Fruit fly (Drosophila melanogaster) whole organism, embryonic: Measurements from ENCODE around the gene CG7912.

Source experiments
- Bteb2 ChIP-seq: fragments of 200-800 bp; sonication (Bioruptor generic); optimal IDR thresholded peaks from 2 replicates; lab custom pipeline; 2016; ENCODE audit warnings: missing biosample characterization, missing genetic modification characterization
- CG10267 ChIP-seq: fragments of 200-800 bp; sonication (Bioruptor generic); optimal IDR thresholded peaks from 2 replicates; lab custom pipeline; 2018; ENCODE audit warnings: missing biosample characterization, mild to moderate bottlenecking, missing genetic modification characterization, moderate library complexity
- CG10431 ChIP-seq: fragments of 200-800 bp; sonication (Bioruptor generic); optimal IDR thresholded peaks from 3 replicates; lab custom pipeline; 2018; ENCODE audit warnings: missing biosample characterization, mild to moderate bottlenecking, missing genetic modification characterization
- CG10979 ChIP-seq: fragments of 200-800 bp; sonication (Bioruptor generic); optimal IDR thresholded peaks from 2 replicates; lab custom pipeline; 2018; ENCODE audit warnings: missing biosample characterization, mild to moderate bottlenecking, missing genetic modification characterization, moderate library complexity
- CG11504 ChIP-seq: fragments of 200-800 bp; sonication (Bioruptor generic); optimal IDR thresholded peaks from 3 replicates; lab custom pipeline; 2019; ENCODE audit warnings: missing biosample characterization, mild to moderate bottlenecking, missing genetic modification characterization, moderate library complexity
- CG12104 ChIP-seq: fragments of 200-800 bp; sonication (Bioruptor generic); optimal IDR thresholded peaks from 3 replicates; lab custom pipeline; 2016; ENCODE audit warnings: missing biosample characterization, missing genetic modification characterization
- CG12155 ChIP-seq: fragments of 200-800 bp; sonication (Bioruptor generic); optimal IDR thresholded peaks from 3 replicates; lab custom pipeline; 2016; ENCODE audit warnings: missing biosample characterization, missing genetic modification characterization
- CG12219 ChIP-seq: fragments of 200-800 bp; sonication (Bioruptor generic); optimal IDR thresholded peaks from 3 replicates; lab custom pipeline; 2018; ENCODE audit warnings: missing biosample characterization, mild to moderate bottlenecking, missing genetic modification characterization
- CG13123 ChIP-seq: fragments of 200-800 bp; sonication (Bioruptor generic); optimal IDR thresholded peaks from 2 replicates; lab custom pipeline; 2016; ENCODE audit warnings: missing biosample characterization, missing genetic modification characterization
- CG1529 ChIP-seq: fragments of 200-800 bp; sonication (Bioruptor generic); optimal IDR thresholded peaks from 3 replicates; lab custom pipeline; 2018; ENCODE audit warnings: missing biosample characterization, missing genetic modification characterization
- CG15479 ChIP-seq: fragments of 200-800 bp; sonication (Bioruptor generic); optimal IDR thresholded peaks from 3 replicates; lab custom pipeline; 2019; ENCODE audit warnings: missing biosample characterization, mild to moderate bottlenecking, missing genetic modification characterization, moderate library complexity
- CG16863 ChIP-seq: fragments of 200-800 bp; sonication (Bioruptor generic); optimal IDR thresholded peaks from 3 replicates; lab custom pipeline; 2016; ENCODE audit warnings: missing biosample characterization, missing genetic modification characterization
- CG17912 ChIP-seq: fragments of 200-800 bp; sonication (Bioruptor generic); optimal IDR thresholded peaks from 2 replicates; lab custom pipeline; 2018; ENCODE audit warnings: missing biosample characterization, mild to moderate bottlenecking, missing genetic modification characterization
- CG2120 ChIP-seq: fragments of 200-800 bp; sonication (Bioruptor generic); optimal IDR thresholded peaks from 3 replicates; lab custom pipeline; 2016; ENCODE audit warnings: missing biosample characterization, missing genetic modification characterization
- CG32772 ChIP-seq: fragments of 200-800 bp; sonication (Bioruptor generic); IDR thresholded peaks from 2 replicates; pipeline ENCODE4 v1.3.6; 2022; ENCODE audit warnings: missing biosample characterization, missing genetic modification characterization
- CG34376 ChIP-seq: fragments of 200-800 bp; sonication (Bioruptor generic); optimal IDR thresholded peaks from 2 replicates; lab custom pipeline; 2018; ENCODE audit warnings: missing biosample characterization, mild to moderate bottlenecking, missing genetic modification characterization
- CG3847 ChIP-seq: fragments of 200-800 bp; sonication (Bioruptor generic); IDR thresholded peaks from 2 replicates; pipeline ENCODE4 v1.3.6; 2022; ENCODE audit warnings: missing biosample characterization, missing genetic modification characterization
- CG4730 ChIP-seq: fragments of 200-800 bp; sonication (Bioruptor generic); IDR thresholded peaks from 2 replicates; pipeline ENCODE4 v1.3.6; 2022; ENCODE audit warnings: missing biosample characterization, missing genetic modification characterization
- CG5953 ChIP-seq: fragments of 200-800 bp; sonication (Bioruptor generic); IDR thresholded peaks from 2 replicates; pipeline ENCODE4 v1.3.6; 2022; ENCODE audit warnings: missing biosample characterization, missing genetic modification characterization
- CG8944 ChIP-seq: fragments of 200-800 bp; sonication (Bioruptor generic); optimal IDR thresholded peaks from 3 replicates; lab custom pipeline; 2016; ENCODE audit warnings: missing biosample characterization, missing genetic modification characterization
- CG9437 ChIP-seq: fragments of 200-800 bp; sonication (Bioruptor generic); optimal IDR thresholded peaks from 2 replicates; lab custom pipeline; 2018; ENCODE audit warnings: missing biosample characterization, mild to moderate bottlenecking, missing genetic modification characterization
- CTCF ChIP-seq: fragments of 200-800 bp; sonication (Bioruptor generic); optimal IDR thresholded peaks from 2 replicates; lab custom pipeline; 2017; ENCODE audit warnings: missing biosample characterization, mild to moderate bottlenecking, missing genetic modification characterization, moderate library complexity
- Camta ChIP-seq: fragments of 200-800 bp; sonication (Bioruptor generic); optimal IDR thresholded peaks from 2 replicates; lab custom pipeline; 2016; ENCODE audit warnings: missing biosample characterization, missing genetic modification characterization
- Dad ChIP-seq: fragments of 200-800 bp; sonication (Bioruptor generic); optimal IDR thresholded peaks from 3 replicates; lab custom pipeline; 2016; ENCODE audit warnings: missing biosample characterization, missing genetic modification characterization
- Fer2 ChIP-seq: fragments of 200-800 bp; sonication (Bioruptor generic); optimal IDR thresholded peaks from 2 replicates; lab custom pipeline; 2018; ENCODE audit warnings: missing biosample characterization, mild to moderate bottlenecking, missing genetic modification characterization, moderate library complexity
- Gsc ChIP-seq: fragments of 200-800 bp; sonication (Bioruptor generic); IDR thresholded peaks from 2 replicates; pipeline ENCODE4 v1.3.6; 2022; ENCODE audit warnings: missing biosample characterization, missing genetic modification characterization
- Gug ChIP-seq: fragments of 200-800 bp; sonication (Bioruptor generic); IDR thresholded peaks from 4 replicates; pipeline ENCODE4 v1.3.6; 2022; ENCODE audit warnings: missing biosample characterization, missing genetic modification characterization
- HmgD ChIP-seq: fragments of 200-800 bp; sonication (Bioruptor generic); optimal IDR thresholded peaks from 3 replicates; lab custom pipeline; 2016; ENCODE audit warnings: missing biosample characterization, missing genetic modification characterization
- Lim3 ChIP-seq: fragments of 200-800 bp; sonication (Bioruptor generic); IDR thresholded peaks from 2 replicates; pipeline ENCODE4 v1.3.6; 2022; ENCODE audit warnings: missing biosample characterization, missing genetic modification characterization
- Pdp1 ChIP-seq, 2 experiments: fragments of 200-800 bp; sonication (Bioruptor generic); optimal IDR thresholded peaks; 3 replicates each; lab custom pipeline; 2016; ENCODE audit warnings: missing biosample characterization in 2 of 2, missing genetic modification characterization in 2 of 2, mild to moderate bottlenecking in 1 of 2, moderate library complexity in 1 of 2
- abd-A ChIP-seq: fragments of 200-800 bp; sonication (Bioruptor generic); optimal IDR thresholded peaks from 3 replicates; lab custom pipeline; 2019; ENCODE audit warnings: missing biosample characterization, mild to moderate bottlenecking, missing genetic modification characterization, moderate library complexity
- aop ChIP-seq: fragments of 200-800 bp; sonication (Bioruptor generic); IDR thresholded peaks from 2 replicates; pipeline ENCODE4 v1.3.6; 2022; ENCODE audit warnings: missing biosample characterization, missing genetic modification characterization
- cad ChIP-seq: fragments of >200 bp; optimal IDR thresholded peaks from 2 replicates; lab custom pipeline; 2017; ENCODE audit warnings: missing biosample characterization, missing genetic modification characterization
- caup ChIP-seq: fragments of 200-800 bp; sonication (Bioruptor generic); optimal IDR thresholded peaks from 3 replicates; lab custom pipeline; 2017; ENCODE audit warnings: missing biosample characterization, mild to moderate bottlenecking, missing genetic modification characterization, moderate library complexity; ENCODE audit not compliant: severe bottlenecking
- chn ChIP-seq: fragments of 200-800 bp; sonication (Bioruptor generic); optimal IDR thresholded peaks from 2 replicates; lab custom pipeline; 2016; ENCODE audit warnings: missing biosample characterization, missing genetic modification characterization
- ci ChIP-seq: fragments of 200-800 bp; sonication (Bioruptor generic); IDR thresholded peaks from 3 replicates; pipeline ENCODE4 v1.3.6; 2022; ENCODE audit warnings: missing biosample characterization, missing genetic modification characterization
- corto ChIP-seq: fragments of 200-800 bp; sonication (Bioruptor generic); optimal IDR thresholded peaks from 2 replicates; lab custom pipeline; 2016; ENCODE audit warnings: missing biosample characterization, mild to moderate bottlenecking, missing genetic modification characterization, moderate library complexity
- dati ChIP-seq: fragments of 200-800 bp; sonication (Bioruptor generic); IDR thresholded peaks from 2 replicates; pipeline ENCODE4 v1.3.6; 2022; ENCODE audit warnings: missing biosample characterization, missing genetic modification characterization
- dimm ChIP-seq: fragments of 200-800 bp; sonication (Bioruptor generic); IDR thresholded peaks from 2 replicates; pipeline ENCODE4 v1.3.6; 2022; ENCODE audit warnings: missing biosample characterization, missing genetic modification characterization
- ems ChIP-seq: fragments of 200-800 bp; sonication (Bioruptor generic); optimal IDR thresholded peaks from 3 replicates; lab custom pipeline; 2016; ENCODE audit warnings: missing biosample characterization, missing genetic modification characterization
- gro ChIP-seq: fragments of 200-800 bp; sonication (Bioruptor generic); optimal IDR thresholded peaks from 2 replicates; lab custom pipeline; 2016; ENCODE audit warnings: missing biosample characterization, missing genetic modification characterization
- her ChIP-seq: fragments of 200-800 bp; sonication (Bioruptor generic); optimal IDR thresholded peaks from 2 replicates; lab custom pipeline; 2016; ENCODE audit warnings: missing biosample characterization, missing genetic modification characterization
- jumu ChIP-seq: fragments of 200-800 bp; sonication (Bioruptor generic); optimal IDR thresholded peaks from 3 replicates; lab custom pipeline; 2016; ENCODE audit warnings: missing biosample characterization, missing genetic modification characterization
- pb ChIP-seq: fragments of 200-800 bp; sonication (Bioruptor generic); optimal IDR thresholded peaks from 3 replicates; lab custom pipeline; 2016; ENCODE audit warnings: missing biosample characterization, missing genetic modification characterization
- pfk ChIP-seq: fragments of 200-800 bp; sonication (Bioruptor generic); optimal IDR thresholded peaks from 2 replicates; lab custom pipeline; 2018; ENCODE audit warnings: missing biosample characterization, mild to moderate bottlenecking, missing genetic modification characterization, moderate library complexity
- pnt ChIP-seq: fragments of 200-800 bp; sonication (Bioruptor generic); optimal IDR thresholded peaks from 3 replicates; lab custom pipeline; 2016; ENCODE audit warnings: missing biosample characterization, missing genetic modification characterization
- pum ChIP-seq: fragments of 200-800 bp; sonication (Bioruptor generic); optimal IDR thresholded peaks from 2 replicates; lab custom pipeline; 2016; ENCODE audit warnings: missing biosample characterization, missing genetic modification characterization
- salm ChIP-seq: fragments of 200-800 bp; sonication (Bioruptor generic); optimal IDR thresholded peaks from 2 replicates; lab custom pipeline; 2018; ENCODE audit warnings: missing biosample characterization, mild to moderate bottlenecking, missing genetic modification characterization
- sc ChIP-seq, 3 experiments: fragments of >200 bp in 2 of 3; fragments of 200-800 bp in 1 of 3; sonication (Bioruptor generic) in 1 of 3; optimal IDR thresholded peaks; 2 replicates in 2 of 3; 3 replicates in 1 of 3; lab custom pipeline; 2017; ENCODE audit warnings: mild to moderate bottlenecking in 1 of 3, missing biosample characterization in 1 of 3, missing genetic modification characterization in 1 of 3, missing genetic modification reagents in 1 of 3
- seq ChIP-seq: fragments of 200-800 bp; sonication (Bioruptor generic); IDR thresholded peaks from 2 replicates; pipeline ENCODE4 v1.3.6; 2022; ENCODE audit warnings: missing biosample characterization, missing genetic modification characterization
- ssp ChIP-seq: fragments of 200-800 bp; sonication (Bioruptor generic); IDR thresholded peaks from 2 replicates; pipeline ENCODE4 v1.3.6; 2022; ENCODE audit warnings: missing biosample characterization, missing genetic modification characterization

The CG7912 gene

dm6 chr3R:30012602-30013489 lies 3.9 kb upstream of the CG7912 start (continued):
- TF ChIP-seq sc (optimal IDR thresholded peaks at IDR 0.05; lab: Kevin White, UChicago) (no peak), sc (GFP tag; optimal IDR thresholded peaks at IDR 0.05; lab: Kevin White, UChicago) (no peak), abd-A (no peak), CG10979 (no peak), pb (GFP tag; lab: Kevin White, UChicago) (no peak), salm (tag; lab: Kevin White, UChicago) (no peak), aop (GFP tag; lab: Robert Waterston, UW) (no peak), CTCF (GFP tag; lab: Kevin White, UChicago) (no peak), CG16863 (GFP tag; lab: Kevin White, UChicago) (no peak), CG12219 (GFP tag; lab: Kevin White, UChicago) (no peak), Bteb2 (GFP tag; lab: Kevin White, UChicago) (no peak), CG5953 (GFP tag; lab: Robert Waterston, UW) (no peak), CG11504 (tag; lab: Kevin White, UChicago) (no peak), CG12104 (GFP tag; lab: Kevin White, UChicago) (no peak), CG1529 (GFP tag; lab: Kevin White, UChicago) (no peak), Lim3 (GFP tag; lab: Robert Waterston, UW) (no peak), CG34376 (GFP tag; lab: Kevin White, UChicago) (peak; percentile 27), CG10267 (tag; lab: Kevin White, UChicago) (no peak), pnt (no peak), CG2120 (GFP tag; lab: Kevin White, UChicago) (peak; percentile 42), Pdp1 (GFP tag; optimal IDR thresholded peaks at IDR 0.05; lab: Kevin White, UChicago) (peak in 1 of 2 experiments; percentile 88), gro (no peak), ems (GFP tag; lab: Kevin White, UChicago) (peak; percentile 7), CG3847 (no peak), chn (GFP tag; lab: Kevin White, UChicago) (no peak), dati (GFP tag; lab: Robert Waterston, UW) (no peak), ssp (GFP tag; lab: Robert Waterston, UW) (no peak), CG9437 (GFP tag; lab: Kevin White, UChicago) (no peak), CG13123 (GFP tag; lab: Kevin White, UChicago) (no peak), Fer2 (tag; lab: Kevin White, UChicago) (no peak), jumu (no peak), CG12155 (GFP tag; lab: Kevin White, UChicago) (no peak), HmgD (GFP tag; lab: Kevin White, UChicago) (no peak), CG15479 (GFP tag; lab: Kevin White, UChicago) (no peak), pfk (GFP tag; lab: Kevin White, UChicago) (no peak), CG10431 (GFP tag; lab: Kevin White, UChicago) (no peak), ci (GFP tag; lab: Robert Waterston, UW) (no peak), pum (GFP tag; lab: Kevin White, UChicago) (no peak), corto (GFP tag; lab: Kevin White, UChicago) (no peak), Dad (GFP tag; lab: Kevin White, UChicago) (no peak), CG8944 (GFP tag; lab: Kevin White, UChicago) (no peak), CG4730 (GFP tag; lab: Robert Waterston, UW) (no peak), dimm (GFP tag; lab: Robert Waterston, UW) (no peak), seq (GFP tag; lab: Robert Waterston, UW) (no peak), cad (no peak), Camta (GFP tag; lab: Kevin White, UChicago) (no peak), Gsc (GFP tag; lab: Robert Waterston, UW) (no peak), CG17912 (GFP tag; lab: Kevin White, UChicago) (no peak), her (GFP tag; lab: Kevin White, UChicago) (no peak), caup (peak; percentile 7), CG32772 (GFP tag; lab: Robert Waterston, UW) (0 out of 2 replicates have a peak, but pooled peaks have one; percentile 16), Gug (0 out of 4 replicates have a peak, but pooled peaks have one; percentile 20)
